Worm (Caenorhabditis elegans) whole organism, L4 larva: ENCODE measurements around the gene ZK1058.9.

Experiments
- F37D6.2 ChIP-seq: sonication (generic microtip); optimal IDR thresholded peaks from 2 replicates; lab custom pipeline; 2016; ENCODE audit warnings: mild to moderate bottlenecking, missing genetic modification characterization, missing compliant biosample characterization
- F44E2.7 ChIP-seq: fragments of 200-800 bp; sonication (Bioruptor generic); IDR thresholded peaks from 2 replicates; pipeline ENCODE4 v2.1.2; 2022; ENCODE audit warnings: missing genetic modification characterization, missing compliant biosample characterization
- F49E8.2 ChIP-seq: sonication (generic microtip); optimal IDR thresholded peaks from 2 replicates; lab custom pipeline; 2016; ENCODE audit warnings: missing compliant biosample characterization, mild to moderate bottlenecking, missing genetic modification characterization, borderline replicate concordance
- R02D3.7 ChIP-seq: fragments of 150-350 bp; sonication (generic microtip); optimal IDR thresholded peaks from 3 replicates; lab custom pipeline; 2014; ENCODE audit warnings: missing biosample characterization, missing genetic modification characterization
- T26A8.4 ChIP-seq: fragments of 200-800 bp; sonication (Bioruptor generic); IDR thresholded peaks from 2 replicates; pipeline ENCODE4 v1.3.6; 2022; ENCODE audit warnings: missing genetic modification characterization, missing compliant biosample characterization
- Y105C5A.15 ChIP-seq: fragments of 200-800 bp; sonication (Bioruptor generic); IDR thresholded peaks from 2 replicates; pipeline ENCODE4 v1.3.6; 2022; ENCODE audit warnings: missing genetic modification characterization, missing compliant biosample characterization
- ZK337.2 ChIP-seq: fragments of 200-800 bp; sonication (Bioruptor generic); IDR thresholded peaks from 2 replicates; pipeline ENCODE4 v1.3.6; 2022; ENCODE audit warnings: missing genetic modification reagents, missing genetic modification characterization, missing compliant biosample characterization
- aha-1 ChIP-seq: fragments of 150-350 bp; peaks from one replicate; lab custom pipeline; 2014; ENCODE audit warnings: missing biosample characterization, missing genetic modification characterization
- aly-2 ChIP-seq: sonication (generic microtip); optimal IDR thresholded peaks from 2 replicates; lab custom pipeline; 2018; ENCODE audit warnings: missing biosample characterization, missing genetic modification characterization
- ceh-62 ChIP-seq: sonication (generic microtip); optimal IDR thresholded peaks from 2 replicates; lab custom pipeline; 2017; ENCODE audit warnings: missing biosample characterization, missing genetic modification characterization
- cey-2 ChIP-seq: sonication (generic microtip); optimal IDR thresholded peaks from 3 replicates; lab custom pipeline; 2017; ENCODE audit warnings: missing genetic modification characterization, mild to moderate bottlenecking, missing compliant biosample characterization, antibody characterized with exemption, borderline replicate concordance; ENCODE audit not compliant: insufficient read depth
- ctbp-1 ChIP-seq: fragments of 200-800 bp; sonication (Bioruptor generic); IDR thresholded peaks from 2 replicates; pipeline ENCODE4 v1.3.6; 2022; ENCODE audit warnings: missing genetic modification reagents, missing genetic modification characterization, missing compliant biosample characterization
- daf-19 ChIP-seq: fragments of 200-800 bp; sonication (Bioruptor generic); conservative IDR thresholded peaks from 2 replicates; pipeline ENCODE4 v1.3.6; 2022; ENCODE audit warnings: missing genetic modification characterization, missing compliant biosample characterization
- dmd-9 ChIP-seq: fragments of 200-800 bp; sonication (Bioruptor generic); IDR thresholded peaks from 2 replicates; pipeline ENCODE4 v1.3.6; 2022; ENCODE audit warnings: missing genetic modification reagents, missing genetic modification characterization, missing compliant biosample characterization
- dpl-1 ChIP-seq: fragments of 150-350 bp; optimal IDR thresholded peaks from 2 replicates; lab custom pipeline; 2014; ENCODE audit warnings: missing biosample characterization, missing genetic modification reagents, missing genetic modification characterization
- duxl-1 ChIP-seq: sonication (generic microtip); optimal IDR thresholded peaks from 2 replicates; lab custom pipeline; 2016; ENCODE audit warnings: mild to moderate bottlenecking, missing genetic modification characterization, moderate library complexity, missing compliant biosample characterization; ENCODE audit not compliant: poor library complexity
- egl-43 ChIP-seq: fragments of 200-800 bp; sonication (Bioruptor generic); IDR thresholded peaks from 2 replicates; pipeline ENCODE4 v1.3.6; 2022; ENCODE audit warnings: missing genetic modification reagents, missing genetic modification characterization, missing compliant biosample characterization
- fos-1 ChIP-seq: fragments of 150-350 bp; optimal IDR thresholded peaks from 2 replicates; lab custom pipeline; 2014; ENCODE audit warnings: missing biosample characterization, missing genetic modification characterization
- hif-1 ChIP-seq, 2 experiments: sonication (generic microtip); optimal IDR thresholded peaks; 2 replicates each; lab custom pipeline; 2016 to 2017; ENCODE audit warnings: missing compliant biosample characterization in 2 of 2, missing genetic modification characterization in 2 of 2, missing genetic modification reagents in 2 of 2, missing genotype in 2 of 2, mild to moderate bottlenecking in 1 of 2
- hlh-11 ChIP-seq: fragments of 200-800 bp; sonication (Bioruptor generic); optimal IDR thresholded peaks from 2 replicates; lab custom pipeline; 2018; ENCODE audit warnings: mild to moderate bottlenecking, missing genetic modification characterization, missing compliant biosample characterization
- hlh-30 ChIP-seq: sonication (generic microtip); optimal IDR thresholded peaks from 2 replicates; lab custom pipeline; 2017; ENCODE audit warnings: antibody characterized with exemption, mild to moderate bottlenecking, missing genetic modification characterization, missing compliant biosample characterization; ENCODE audit not compliant: insufficient read depth
- hmg-1.1 ChIP-seq: fragments of 200-800 bp; sonication (Bioruptor generic); IDR thresholded peaks from 2 replicates; pipeline ENCODE4 v1.3.6; 2022; ENCODE audit warnings: missing genetic modification reagents, missing genetic modification characterization, missing compliant biosample characterization
- lim-7 ChIP-seq: fragments of 200-800 bp; sonication (Bioruptor generic); IDR thresholded peaks from 2 replicates; pipeline ENCODE4 v1.3.6; 2022; ENCODE audit warnings: missing genetic modification characterization, missing compliant biosample characterization
- lin-13 ChIP-seq: fragments of 150-350 bp; optimal IDR thresholded peaks from 2 replicates; lab custom pipeline; 2014; ENCODE audit warnings: missing biosample characterization, missing genetic modification reagents, missing genetic modification characterization
- lin-29 ChIP-seq: fragments of 200-800 bp; sonication (Bioruptor generic); IDR thresholded peaks from 2 replicates; pipeline ENCODE4 v1.3.6; 2022; ENCODE audit warnings: missing genetic modification reagents, missing genetic modification characterization, missing compliant biosample characterization
- lin-38 ChIP-seq: fragments of 200-800 bp; sonication (Bioruptor generic); IDR thresholded peaks from 2 replicates; pipeline ENCODE4 v1.3.6; 2022; ENCODE audit warnings: missing genetic modification reagents, missing genetic modification characterization, missing compliant biosample characterization
- lin-39 ChIP-seq: fragments of 150-350 bp; optimal IDR thresholded peaks from 2 replicates; lab custom pipeline; 2014; ENCODE audit warnings: missing biosample characterization, missing genetic modification reagents, missing genetic modification characterization
- lsy-2 ChIP-seq, 2 experiments: fragments of 150-350 bp in 1 of 2; sonication (generic microtip) in 1 of 2; optimal IDR thresholded peaks; 2 replicates each; lab custom pipeline; 2014 to 2017; ENCODE audit warnings: missing biosample characterization in 2 of 2, missing genetic modification characterization in 2 of 2
- madf-9 ChIP-seq: fragments of 200-800 bp; sonication (Bioruptor generic); conservative IDR thresholded peaks from 2 replicates; pipeline ENCODE4 v1.3.6; 2022; ENCODE audit warnings: missing genetic modification reagents, missing genetic modification characterization, missing compliant biosample characterization
- mdl-1 ChIP-seq, 2 experiments: fragments of 150-350 bp in 1 of 2; sonication (generic microtip) in 1 of 2; optimal IDR thresholded peaks; 2 replicates each; lab custom pipeline; 2014 to 2017; ENCODE audit warnings: missing biosample characterization in 2 of 2, missing genetic modification characterization in 2 of 2
- mep-1 ChIP-seq: fragments of 150-350 bp; sonication (generic microtip); optimal IDR thresholded peaks from 3 replicates; lab custom pipeline; 2014; ENCODE audit warnings: missing biosample characterization, missing genetic modification characterization
- mxl-3 ChIP-seq: fragments of 200-800 bp; sonication (Bioruptor generic); optimal IDR thresholded peaks from 2 replicates; lab custom pipeline; 2018; ENCODE audit warnings: mild to moderate bottlenecking, missing genetic modification characterization, missing compliant biosample characterization
- nhr-10 ChIP-seq: fragments of 150-350 bp; optimal IDR thresholded peaks from 2 replicates; lab custom pipeline; 2014; ENCODE audit warnings: missing biosample characterization, missing genetic modification characterization
- nhr-11 ChIP-seq: fragments of 150-350 bp; optimal IDR thresholded peaks from 2 replicates; lab custom pipeline; 2014; ENCODE audit warnings: missing biosample characterization, missing genetic modification characterization
- nhr-237 ChIP-seq: sonication (generic microtip); optimal IDR thresholded peaks from 2 replicates; lab custom pipeline; 2017; ENCODE audit warnings: missing biosample characterization, missing genetic modification characterization
- nhr-28 ChIP-seq: fragments of 150-350 bp; optimal IDR thresholded peaks from 2 replicates; lab custom pipeline; 2014; ENCODE audit warnings: missing biosample characterization, missing genetic modification characterization
- nhr-42 ChIP-seq: fragments of 200-800 bp; sonication (Bioruptor generic); IDR thresholded peaks from 2 replicates; pipeline ENCODE4 v1.3.6; 2022; ENCODE audit warnings: missing genetic modification characterization, missing compliant biosample characterization
- nhr-48 ChIP-seq: sonication (generic microtip); optimal IDR thresholded peaks from 2 replicates; lab custom pipeline; 2016; ENCODE audit warnings: mild to moderate bottlenecking, missing genetic modification characterization, missing compliant biosample characterization
- nhr-6 ChIP-seq: fragments of 150-350 bp; optimal IDR thresholded peaks from 2 replicates; lab custom pipeline; 2014; ENCODE audit warnings: missing biosample characterization, missing genetic modification characterization
- nhr-76 ChIP-seq: fragments of 150-350 bp; optimal IDR thresholded peaks from 2 replicates; lab custom pipeline; 2014; ENCODE audit warnings: missing biosample characterization, missing genetic modification characterization
- rbr-2 ChIP-seq: sonication (generic microtip); optimal IDR thresholded peaks from 2 replicates; lab custom pipeline; 2016; ENCODE audit warnings: missing genotype, missing genetic modification characterization, missing compliant biosample characterization
- sdz-12 ChIP-seq: fragments of 200-800 bp; sonication (Bioruptor generic); optimal IDR thresholded peaks from 2 replicates; lab custom pipeline; 2018; ENCODE audit warnings: mild to moderate bottlenecking, missing genetic modification characterization, missing compliant biosample characterization
- snpc-4 ChIP-seq: fragments of 150-350 bp; optimal IDR thresholded peaks from 2 replicates; lab custom pipeline; 2014; ENCODE audit warnings: missing biosample characterization, missing genetic modification characterization
- spr-1 ChIP-seq: sonication (generic microtip); optimal IDR thresholded peaks from 2 replicates; lab custom pipeline; 2016; ENCODE audit warnings: mild to moderate bottlenecking, missing genetic modification characterization, missing compliant biosample characterization
- tag-97 ChIP-seq: fragments of 200-800 bp; sonication (Bioruptor generic); IDR thresholded peaks from 2 replicates; pipeline ENCODE4 v1.3.6; 2022; ENCODE audit warnings: missing genetic modification characterization, missing compliant biosample characterization
- unc-130 ChIP-seq: sonication (generic microtip); optimal IDR thresholded peaks from 2 replicates; lab custom pipeline; 2016; ENCODE audit warnings: missing genetic modification reagents, missing genetic modification characterization, missing compliant biosample characterization
- unc-62 ChIP-seq, 3 experiments: fragments of 150-350 bp in 1 of 3; sonication (generic microtip); optimal IDR thresholded peaks in 2 of 3; peaks in 1 of 3; 1 replicate in 1 of 3; 2 replicates in 2 of 3; lab custom pipeline; 2014 to 2017; ENCODE audit warnings: missing biosample characterization in 3 of 3, missing genetic modification characterization in 3 of 3, missing genetic modification reagents in 3 of 3, missing genotype in 1 of 3
- vab-7 ChIP-seq: fragments of 200-800 bp; sonication (Bioruptor generic); IDR thresholded peaks from 2 replicates; pipeline ENCODE4 v1.3.6; 2022; ENCODE audit warnings: missing genetic modification reagents, missing genetic modification characterization, missing compliant biosample characterization
- zag-1 ChIP-seq: fragments of 150-350 bp; optimal IDR thresholded peaks from 2 replicates; lab custom pipeline; 2014; ENCODE audit warnings: missing biosample characterization, missing genetic modification characterization
- zfp-3 ChIP-seq: fragments of 200-800 bp; sonication (Bioruptor generic); conservative IDR thresholded peaks from 2 replicates; pipeline ENCODE4 v1.3.6; 2022; ENCODE audit warnings: missing genetic modification reagents, missing genetic modification characterization, missing compliant biosample characterization
- zip-11 ChIP-seq: fragments of 200-800 bp; sonication (Bioruptor generic); IDR thresholded peaks from 2 replicates; pipeline ENCODE4 v1.3.6; 2022; ENCODE audit warnings: missing genetic modification characterization, missing compliant biosample characterization
- ztf-7 ChIP-seq: fragments of 150-350 bp; optimal IDR thresholded peaks from 2 replicates; lab custom pipeline; 2014; ENCODE audit warnings: missing biosample characterization, missing genetic modification characterization

The ZK1058.9 gene

ce11 chrIII:3916624-3917023 lies 9.4 kb downstream of the ZK1058.9 start, which contains the start of gene ccdc-47:
Gene ccdc-47 (plus strand): TSS chrIII:3916967.
- TF ChIP-seq mep-1 (tag; lab: Kevin White, UChicago) (peak; percentile 75), ctbp-1 (GFP tag; lab: Robert Waterston, UW) (no peak), daf-19 (GFP tag; lab: Robert Waterston, UW) (no peak), spr-1 (tag; lab: Kevin White, UChicago) (peak; percentile 34), hlh-30 (tag; lab: Kevin White, UChicago) (peak; percentile 6), egl-43 (0 out of 2 replicates have a peak, but pooled peaks have one; percentile 47), lim-7 (GFP tag; lab: Robert Waterston, UW) (no peak), cey-2 (no peak), duxl-1 (tag; lab: Kevin White, UChicago) (peak; percentile 67), nhr-42 (GFP tag; lab: Robert Waterston, UW) (0 out of 2 replicates have a peak, but pooled peaks have one; percentile 48), nhr-76 (tag; lab: Kevin White, UChicago) (no peak), unc-130 (peak; percentile 60), fos-1 (no peak), ztf-7 (tag; lab: Kevin White, UChicago) (peak; percentile 44), lin-39 (tag; lab: Kevin White, UChicago) (no peak), zip-11 (no peak), hif-1 (tag; optimal IDR thresholded peaks at IDR 0.05; lab: Kevin White, UChicago) (peak in 1 of 2 experiments; percentile 74), F44E2.7 (no peak), snpc-4 (tag; lab: Kevin White, UChicago) (no peak), lin-38 (peak; percentile 61), aha-1 (tag; lab: Kevin White, UChicago) (peak; percentile 93), rbr-2 (peak; percentile 12), ceh-62 (tag; lab: Kevin White, UChicago) (no peak), R02D3.7 (tag; lab: Kevin White, UChicago) (no peak), nhr-11 (tag; lab: Kevin White, UChicago) (no peak), tag-97 (no peak), hmg-1.1 (GFP tag; lab: Robert Waterston, UW) (peak; percentile 56; the same call in 1 of the 2 replicates), vab-7 (GFP tag; lab: Robert Waterston, UW) (0 out of 2 replicates have a peak, but pooled peaks have one; percentile 42), dpl-1 (GFP tag; lab: Kevin White, UChicago) (peak; percentile 85), hlh-11 (peak; percentile 28), Y105C5A.15 (GFP tag; lab: Robert Waterston, UW) (no peak), lsy-2 (tag; optimal IDR thresholded peaks at IDR 0.05; lab: Kevin White, UChicago) (peak in 1 of 2 experiments; percentile 79), F37D6.2 (tag; lab: Kevin White, UChicago) (no peak), unc-62 (GFP tag; optimal IDR thresholded peaks at IDR 0.05 in 1 of 2; lab: Kevin White, UChicago) (no peak), unc-62 (tag; optimal IDR thresholded peaks at IDR 0.05; lab: Kevin White, UChicago) (no peak), mdl-1 (tag; optimal IDR thresholded peaks at IDR 0.05; lab: Kevin White, UChicago) (no peak), sdz-12 (GFP tag; lab: Kevin White, UChicago) (no peak), nhr-28 (tag; lab: Kevin White, UChicago) (peak; percentile 10), aly-2 (tag; lab: Kevin White, UChicago) (no peak), T26A8.4 (GFP tag; lab: Robert Waterston, UW) (peak; percentile 77), nhr-48 (tag; lab: Kevin White, UChicago) (no peak), nhr-6 (peak; percentile 67), dmd-9 (GFP tag; lab: Robert Waterston, UW) (no peak), mxl-3 (GFP tag; lab: Kevin White, UChicago) (peak; percentile 21), zfp-3 (GFP tag; lab: Robert Waterston, UW) (no peak), lin-29 (no peak), lin-13 (GFP tag; lab: Kevin White, UChicago) (peak; percentile 46), ZK337.2 (GFP tag; lab: Robert Waterston, UW) (no peak), madf-9 (GFP tag; lab: Robert Waterston, UW) (no peak), zag-1 (no peak), F49E8.2 (tag; lab: Kevin White, UChicago) (no peak), nhr-237 (tag; lab: Kevin White, UChicago) (no peak), nhr-10 (no peak)
